Fruit fly (Drosophila melanogaster): Measurements from ENCODE around the gene CG42728.
A peak's percentile ranks its signal among the peaks of the same experiment; 100 is the strongest.

CG42728 gene

dm6 chr3L:15553993-15554644 is 26.1 kb upstream of the CG42728 start, which contains the start of gene AGO2:
TSS of gene AGO2 (plus strand) at chr3L:15554113.
- TF ChIP-seq sv (GFP tag; optimal IDR thresholded peaks at IDR 0.05) = no peak
- TF ChIP-seq Jra (GFP tag; optimal IDR thresholded peaks at IDR 0.05) = peak; percentile 76
- TF ChIP-seq ey (GFP tag; optimal IDR thresholded peaks at IDR 0.05) = no peak
- no peak for TF ChIP-seq psq (GFP tag; optimal IDR thresholded peaks at IDR 0.05)
- peak; percentile 65 for TF ChIP-seq Hnf4 (GFP tag; optimal IDR thresholded peaks at IDR 0.05)
- TF ChIP-seq Myc (optimal IDR thresholded peaks at IDR 0.05) = peak; percentile 36
- peak; percentile 45 for TF ChIP-seq br (GFP tag; optimal IDR thresholded peaks at IDR 0.05)
- TF ChIP-seq Vsx2 (GFP tag; optimal IDR thresholded peaks at IDR 0.05; ENCODE audit: partially characterized antibody) = no peak
- peak; percentile 24 for TF ChIP-seq h (GFP tag; optimal IDR thresholded peaks at IDR 0.05)
- no peak for TF ChIP-seq Rel (GFP tag; optimal IDR thresholded peaks at IDR 0.05)
- peak; percentile 100 for TF ChIP-seq Rel (tag; optimal IDR thresholded peaks at IDR 0.05)
- TF ChIP-seq dl (GFP tag; optimal IDR thresholded peaks at IDR 0.05; ENCODE audit: insufficient read depth in 1 of 2, partially characterized antibody in 2 of 2) = peak in 1 of 2 experiments; percentile 7
- no peak for TF ChIP-seq dmrt93B (GFP tag; optimal IDR thresholded peaks at IDR 0.05)
- no peak for TF ChIP-seq Dif (GFP tag; optimal IDR thresholded peaks at IDR 0.05; ENCODE audit: partially characterized antibody)
- peak; percentile 35 for TF ChIP-seq sage (GFP tag; optimal IDR thresholded peaks at IDR 0.05)
- no peak for TF ChIP-seq Abd-B (GFP tag; optimal IDR thresholded peaks at IDR 0.05)
- TF ChIP-seq GATAd (GFP tag; optimal IDR thresholded peaks at IDR 0.05) = no peak
- no peak for TF ChIP-seq rgr (GFP tag; optimal IDR thresholded peaks at IDR 0.05)
- TF ChIP-seq pan (optimal IDR thresholded peaks at IDR 0.05) = no peak
- TF ChIP-seq CG9705 (GFP tag; optimal IDR thresholded peaks at IDR 0.05) = no peak
- TF ChIP-seq Hr78 (GFP tag; optimal IDR thresholded peaks at IDR 0.05) = no peak
- TF ChIP-seq Dfd (GFP tag; optimal IDR thresholded peaks at IDR 0.05) = peak; percentile 79
- no peak for TF ChIP-seq lola (GFP tag; optimal IDR thresholded peaks at IDR 0.05)
- no peak for TF ChIP-seq dsf (GFP tag; optimal IDR thresholded peaks at IDR 0.05; ENCODE audit: borderline replicate concordance)
- no peak for TF ChIP-seq CrebA (GFP tag; optimal IDR thresholded peaks at IDR 0.05; ENCODE audit: borderline replicate concordance)
- peak; percentile 56 for TF ChIP-seq Sp1 (GFP tag; optimal IDR thresholded peaks at IDR 0.05)
- no peak for TF ChIP-seq tai (GFP tag; optimal IDR thresholded peaks at IDR 0.05)
- peak; percentile 13 for TF ChIP-seq HLH106 (tag; optimal IDR thresholded peaks at IDR 0.05)
- no peak for TF ChIP-seq Mio (GFP tag; optimal IDR thresholded peaks at IDR 0.05)
- no peak for TF ChIP-seq CG32264 (GFP tag; optimal IDR thresholded peaks at IDR 0.05)
- peak; percentile 27 for TF ChIP-seq fru (GFP tag; optimal IDR thresholded peaks at IDR 0.05)
- TF ChIP-seq jim (GFP tag; optimal IDR thresholded peaks at IDR 0.05) = no peak
- TF ChIP-seq Hr83 (GFP tag; optimal IDR thresholded peaks at IDR 0.05; ENCODE audit: poor library complexity, severe bottlenecking) = peak; percentile 54

dm6 chr3L:15548843-15549242 is 20.8 kb upstream of the CG42728 start:
- TF ChIP-seq dmrt93B (GFP tag; optimal IDR thresholded peaks at IDR 0.05) (no peak), Dif (GFP tag; optimal IDR thresholded peaks at IDR 0.05; ENCODE audit: partially characterized antibody) (no peak), lola (GFP tag; optimal IDR thresholded peaks at IDR 0.05) (no peak), Hr83 (GFP tag; optimal IDR thresholded peaks at IDR 0.05; ENCODE audit: poor library complexity, severe bottlenecking) (peak; percentile 42), foxo (GFP tag; optimal IDR thresholded peaks at IDR 0.05) (peak in 1 of 2 experiments; percentile 13), dsf (GFP tag; optimal IDR thresholded peaks at IDR 0.05; ENCODE audit: borderline replicate concordance) (no peak), CG32264 (GFP tag; optimal IDR thresholded peaks at IDR 0.05) (no peak), N (GFP tag; optimal IDR thresholded peaks at IDR 0.05) (no peak), jim (GFP tag; optimal IDR thresholded peaks at IDR 0.05) (no peak), br (GFP tag; optimal IDR thresholded peaks at IDR 0.05) (peak; percentile 17), Hr78 (GFP tag; optimal IDR thresholded peaks at IDR 0.05) (no peak), Rel (GFP tag; optimal IDR thresholded peaks at IDR 0.05) (no peak), Rel (tag; optimal IDR thresholded peaks at IDR 0.05) (no peak), usp (GFP tag; optimal IDR thresholded peaks at IDR 0.05) (no peak), sage (GFP tag; optimal IDR thresholded peaks at IDR 0.05) (no peak), Mio (GFP tag; optimal IDR thresholded peaks at IDR 0.05) (no peak), tai (GFP tag; optimal IDR thresholded peaks at IDR 0.05) (no peak), HLH106 (tag; optimal IDR thresholded peaks at IDR 0.05) (no peak), CrebA (GFP tag; optimal IDR thresholded peaks at IDR 0.05; ENCODE audit: borderline replicate concordance) (no peak), psq (GFP tag; optimal IDR thresholded peaks at IDR 0.05) (no peak), Dfd (GFP tag; optimal IDR thresholded peaks at IDR 0.05) (no peak), Sp1 (GFP tag; optimal IDR thresholded peaks at IDR 0.05) (peak; percentile 42), Myc (optimal IDR thresholded peaks at IDR 0.05) (no peak), woc (GFP tag; optimal IDR thresholded peaks at IDR 0.05) (no peak), h (GFP tag; optimal IDR thresholded peaks at IDR 0.05) (peak; percentile 63), ey (GFP tag; optimal IDR thresholded peaks at IDR 0.05) (no peak), sv (GFP tag; optimal IDR thresholded peaks at IDR 0.05) (no peak), CG9705 (GFP tag; optimal IDR thresholded peaks at IDR 0.05) (no peak), fru (GFP tag; optimal IDR thresholded peaks at IDR 0.05) (peak; percentile 13), Hnf4 (GFP tag; optimal IDR thresholded peaks at IDR 0.05) (no peak), rgr (GFP tag; optimal IDR thresholded peaks at IDR 0.05) (peak; percentile 42), OdsH (GFP tag; optimal IDR thresholded peaks at IDR 0.05) (peak; percentile 40), brk (GFP tag; optimal IDR thresholded peaks at IDR 0.05) (peak; percentile 13), Abd-B (GFP tag; optimal IDR thresholded peaks at IDR 0.05) (no peak), GATAd (GFP tag; optimal IDR thresholded peaks at IDR 0.05) (no peak), Jra (GFP tag; optimal IDR thresholded peaks at IDR 0.05) (no peak), dl (GFP tag; optimal IDR thresholded peaks at IDR 0.05; ENCODE audit: insufficient read depth in 1 of 2, partially characterized antibody in 2 of 2) (no peak), pan (optimal IDR thresholded peaks at IDR 0.05) (no peak), Vsx2 (GFP tag; optimal IDR thresholded peaks at IDR 0.05; ENCODE audit: partially characterized antibody) (no peak)

Measured in whole organism, wandering third instar larva.